Fruit fly (Drosophila melanogaster) whole organism, wandering third instar larva: ENCODE results near the gene CG18404.

Source experiments
- Abd-B ChIP-seq: fragments of >200 bp; optimal IDR thresholded peaks from 2 replicates; lab custom pipeline; 2017; ENCODE audit warnings: missing biosample characterization, missing genetic modification characterization
- CG32264 ChIP-seq: fragments of 200-800 bp; sonication (Bioruptor generic); optimal IDR thresholded peaks from 2 replicates; lab custom pipeline; 2016; ENCODE audit warnings: missing biosample characterization, missing genetic modification characterization
- CG9705 ChIP-seq: fragments of 200-800 bp; sonication (Bioruptor generic); optimal IDR thresholded peaks from 2 replicates; lab custom pipeline; 2018; ENCODE audit warnings: missing biosample characterization, mild to moderate bottlenecking, missing genetic modification characterization
- CrebA ChIP-seq: fragments of 200-800 bp; sonication (Bioruptor generic); optimal IDR thresholded peaks from 2 replicates; lab custom pipeline; 2016; ENCODE audit warnings: missing biosample characterization, mild to moderate bottlenecking, missing genetic modification characterization, borderline replicate concordance
- Dfd ChIP-seq: fragments of >200 bp; optimal IDR thresholded peaks from 2 replicates; lab custom pipeline; 2017; ENCODE audit warnings: missing biosample characterization, missing genetic modification characterization
- GATAd ChIP-seq: sonication (Bioruptor generic); optimal IDR thresholded peaks from 2 replicates; lab custom pipeline; 2016; ENCODE audit warnings: missing biosample characterization, missing genetic modification characterization
- HLH106 ChIP-seq: fragments of 200-800 bp; optimal IDR thresholded peaks from 3 replicates; lab custom pipeline; 2019; ENCODE audit warnings: missing biosample characterization, mild to moderate bottlenecking, missing genetic modification characterization, moderate library complexity
- Hnf4 ChIP-seq: fragments of 200-800 bp; sonication (Bioruptor generic); optimal IDR thresholded peaks from 2 replicates; lab custom pipeline; 2016; ENCODE audit warnings: missing biosample characterization, mild to moderate bottlenecking, missing genetic modification characterization
- Hr78 ChIP-seq: fragments of >200 bp; optimal IDR thresholded peaks from 2 replicates; lab custom pipeline; 2017; ENCODE audit warnings: missing biosample characterization, missing genetic modification characterization
- Hr83 ChIP-seq: fragments of 200-300 bp; sonication (Bioruptor generic); optimal IDR thresholded peaks from 2 replicates; lab custom pipeline; 2016; ENCODE audit warnings: missing biosample characterization, mild to moderate bottlenecking, missing genetic modification characterization, moderate library complexity; ENCODE audit not compliant: poor library complexity, severe bottlenecking
- Jra ChIP-seq: sonication (Bioruptor generic); optimal IDR thresholded peaks from 2 replicates; lab custom pipeline; 2016; ENCODE audit warnings: missing biosample characterization, missing genetic modification characterization
- Mio ChIP-seq: sonication (Bioruptor generic); optimal IDR thresholded peaks from 2 replicates; lab custom pipeline; 2016; ENCODE audit warnings: missing biosample characterization, missing genetic modification characterization
- Myc ChIP-seq: fragments of >200 bp; optimal IDR thresholded peaks from 2 replicates; lab custom pipeline; 2017
- N ChIP-seq: fragments of >200 bp; optimal IDR thresholded peaks from 2 replicates; lab custom pipeline; 2018; ENCODE audit warnings: missing biosample characterization, missing external identifiers, missing genetic modification characterization
- OdsH ChIP-seq: fragments of 200-800 bp; sonication (Bioruptor generic); optimal IDR thresholded peaks from 2 replicates; lab custom pipeline; 2016; ENCODE audit warnings: missing biosample characterization, mild to moderate bottlenecking, missing genetic modification characterization
- Rel ChIP-seq, 2 experiments: fragments of 200-800 bp; sonication (Bioruptor generic) in 1 of 2; optimal IDR thresholded peaks; 2 replicates in 1 of 2; 3 replicates in 1 of 2; lab custom pipeline; 2016 to 2019; ENCODE audit warnings: mild to moderate bottlenecking in 2 of 2, missing biosample characterization in 2 of 2, missing genetic modification characterization in 2 of 2, moderate library complexity in 1 of 2
- Sp1 ChIP-seq: fragments of 200-800 bp; sonication (Bioruptor generic); optimal IDR thresholded peaks from 3 replicates; lab custom pipeline; 2019; ENCODE audit warnings: missing biosample characterization, mild to moderate bottlenecking, missing genetic modification characterization, moderate library complexity
- Vsx2 ChIP-seq: fragments of 200-300, 225-300 bp; sonication (Bioruptor generic); optimal IDR thresholded peaks from 2 replicates; lab custom pipeline; 2018; ENCODE audit warnings: missing biosample characterization, missing genetic modification characterization; ENCODE audit not compliant: partially characterized antibody
- br ChIP-seq: fragments of 200-800 bp; sonication (Bioruptor generic); optimal IDR thresholded peaks from 2 replicates; lab custom pipeline; 2016; ENCODE audit warnings: missing biosample characterization, missing genetic modification characterization
- brk ChIP-seq: fragments of 200-800 bp; sonication (Bioruptor generic); optimal IDR thresholded peaks from 2 replicates; lab custom pipeline; 2016; ENCODE audit warnings: missing biosample characterization, mild to moderate bottlenecking, missing genetic modification characterization
- dl ChIP-seq, 2 experiments: fragments of 175-275, 200-275 bp in 1 of 2; fragments of 200-275 bp in 1 of 2; sonication (Bioruptor generic); optimal IDR thresholded peaks; lab custom pipeline; 2018; ENCODE audit warnings: mild to moderate bottlenecking in 2 of 2, missing biosample characterization in 2 of 2, missing genetic modification characterization in 2 of 2, moderate library complexity in 2 of 2; ENCODE audit not compliant: partially characterized antibody in 2 of 2, insufficient read depth in 1 of 2
- dmrt93B ChIP-seq: fragments of 200-800 bp; sonication (Bioruptor generic); optimal IDR thresholded peaks from 2 replicates; lab custom pipeline; 2018; ENCODE audit warnings: missing biosample characterization, mild to moderate bottlenecking, missing genetic modification characterization
- dsf ChIP-seq: sonication (Bioruptor generic); optimal IDR thresholded peaks from 2 replicates; lab custom pipeline; 2016; ENCODE audit warnings: missing biosample characterization, missing genetic modification characterization, borderline replicate concordance
- ey ChIP-seq: fragments of 200-800 bp; sonication (Bioruptor generic); optimal IDR thresholded peaks from 2 replicates; lab custom pipeline; 2016; ENCODE audit warnings: missing biosample characterization, missing genetic modification characterization
- foxo ChIP-seq, 2 experiments: fragments of 200-800 bp; sonication (Bioruptor generic); optimal IDR thresholded peaks; 2 replicates in 1 of 2; 3 replicates in 1 of 2; lab custom pipeline; 2016 to 2017; ENCODE audit warnings: missing biosample characterization in 2 of 2, missing genetic modification characterization in 2 of 2
- fru ChIP-seq: fragments of 200-800 bp; sonication (Bioruptor generic); optimal IDR thresholded peaks from 3 replicates; lab custom pipeline; 2016; ENCODE audit warnings: missing biosample characterization, mild to moderate bottlenecking, missing genetic modification characterization
- h ChIP-seq: fragments of 200-800 bp; sonication (Bioruptor generic); optimal IDR thresholded peaks from 3 replicates; lab custom pipeline; 2016; ENCODE audit warnings: missing biosample characterization, mild to moderate bottlenecking, missing genetic modification characterization
- jim ChIP-seq: fragments of 175-275, 200-325 bp; sonication (Bioruptor generic); optimal IDR thresholded peaks from 2 replicates; lab custom pipeline; 2016; ENCODE audit warnings: missing biosample characterization, mild to moderate bottlenecking, missing genetic modification characterization
- lola ChIP-seq: fragments of >200 bp; optimal IDR thresholded peaks from 2 replicates; lab custom pipeline; 2017; ENCODE audit warnings: missing biosample characterization, missing genetic modification characterization
- pan ChIP-seq: fragments of >200 bp; optimal IDR thresholded peaks from 2 replicates; lab custom pipeline; 2017
- psq ChIP-seq: fragments of 200-800 bp; sonication (Bioruptor generic); optimal IDR thresholded peaks from 3 replicates; lab custom pipeline; 2017; ENCODE audit warnings: missing biosample characterization, mild to moderate bottlenecking, missing genetic modification characterization, moderate library complexity
- sage ChIP-seq: fragments of 200-800 bp; sonication (Bioruptor generic); optimal IDR thresholded peaks from 2 replicates; lab custom pipeline; 2016; ENCODE audit warnings: missing biosample characterization, mild to moderate bottlenecking, missing genetic modification characterization
- sv ChIP-seq: fragments of 200-800 bp; sonication (Bioruptor generic); optimal IDR thresholded peaks from 3 replicates; lab custom pipeline; 2016; ENCODE audit warnings: missing biosample characterization, missing genetic modification characterization
- tai ChIP-seq: sonication (Bioruptor generic); optimal IDR thresholded peaks from 2 replicates; lab custom pipeline; 2016; ENCODE audit warnings: missing biosample characterization, missing genetic modification characterization
- usp ChIP-seq: fragments of >200 bp; optimal IDR thresholded peaks from 2 replicates; lab custom pipeline; 2017; ENCODE audit warnings: missing biosample characterization, missing genetic modification characterization
- woc ChIP-seq: sonication (Bioruptor generic); optimal IDR thresholded peaks from 2 replicates; lab custom pipeline; 2016; ENCODE audit warnings: missing biosample characterization, mild to moderate bottlenecking, missing genetic modification characterization

Gene CG18404

DNA sequence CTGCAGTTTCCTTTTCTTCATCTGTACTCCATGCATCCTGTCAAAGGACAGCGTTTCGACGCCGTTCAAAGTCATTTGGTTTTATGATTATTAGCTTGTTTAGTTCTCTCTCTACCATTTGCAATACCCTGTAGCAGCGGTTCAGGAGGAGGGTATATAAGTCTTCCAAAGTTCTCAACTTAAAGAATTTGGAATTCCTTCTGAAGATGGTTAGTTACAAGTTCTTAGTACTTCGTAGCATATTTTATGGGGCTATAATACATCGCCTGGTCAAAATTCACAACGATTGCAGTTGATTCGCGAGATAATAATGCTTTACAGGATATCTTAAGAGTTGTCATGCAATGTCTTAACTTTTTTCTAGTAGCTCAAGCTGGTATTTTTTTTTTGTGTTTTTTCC is 33.4 kb downstream of the CG18404 start:
- TF ChIP-seq woc (GFP tag; lab: Kevin White, UChicago), result peak; percentile 15
- TF ChIP-seq ey (GFP tag; lab: Kevin White, UChicago), result peak; percentile 2
- TF ChIP-seq sv (GFP tag; lab: Kevin White, UChicago), result no peak
- TF ChIP-seq Myc (lab: Kevin White, UChicago), result no peak

dm6 chr3R:30287389-30287788 is 34.4 kb downstream of the CG18404 start:
- TF ChIP-seq psq (peak; percentile 66), Hr83 (no peak), jim (GFP tag; lab: Kevin White, UChicago) (no peak), br (GFP tag; lab: Kevin White, UChicago) (no peak)

DNA sequence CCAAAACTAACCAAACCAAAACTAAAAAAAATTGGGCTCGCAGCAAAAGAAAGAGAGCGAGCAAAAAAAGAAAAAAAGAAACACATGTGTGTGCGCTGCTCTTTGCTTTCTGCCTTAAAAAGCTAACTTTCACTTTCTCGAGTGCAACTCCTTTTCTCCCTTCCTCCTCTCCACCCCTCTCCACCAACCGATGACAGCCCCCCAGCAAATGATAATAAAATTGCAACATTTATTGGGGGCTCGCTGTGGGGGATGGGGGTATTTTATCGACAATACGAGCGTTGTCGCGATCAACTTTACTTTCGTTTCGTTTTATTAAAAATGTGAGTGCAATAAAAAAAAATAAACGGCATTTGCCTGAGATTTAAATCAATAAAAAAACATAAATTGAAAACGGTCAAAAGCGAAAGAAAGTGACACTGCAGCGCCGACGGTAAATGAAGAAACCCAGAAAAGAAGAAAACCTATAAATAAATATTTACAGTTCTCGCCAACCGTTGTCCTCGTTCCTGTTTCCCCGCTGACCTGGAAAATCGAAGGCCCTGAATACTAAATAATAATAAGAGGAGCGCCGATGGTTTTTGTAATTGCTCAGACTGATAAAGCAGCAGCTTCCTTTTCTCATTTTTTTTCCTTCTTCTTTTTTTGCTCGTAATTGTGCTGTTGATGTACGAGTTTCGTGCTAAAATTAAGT is 35.5 kb downstream of the CG18404 start:
- no peak for TF ChIP-seq Hr78 (GFP tag; lab: Kevin White, UChicago)
- TF ChIP-seq foxo (GFP tag; optimal IDR thresholded peaks at IDR 0.05; lab: Kevin White, UChicago), result no peak
- no peak for TF ChIP-seq Myc (lab: Kevin White, UChicago)
- TF ChIP-seq br (GFP tag; lab: Kevin White, UChicago), result no peak
- no peak for TF ChIP-seq Rel (GFP tag; optimal IDR thresholded peaks at IDR 0.05; lab: Kevin White, UChicago)
- TF ChIP-seq Rel (tag; optimal IDR thresholded peaks at IDR 0.05; lab: Kevin White, UChicago), result no peak
- TF ChIP-seq dmrt93B (GFP tag; lab: Kevin White, UChicago), result no peak
- TF ChIP-seq HLH106 (tag; lab: Kevin White, UChicago), result no peak
- TF ChIP-seq usp, result no peak
- TF ChIP-seq Mio (GFP tag; lab: Kevin White, UChicago), result no peak
- no peak for TF ChIP-seq pan
- TF ChIP-seq Jra (GFP tag; lab: Kevin White, UChicago), result no peak
- no peak for TF ChIP-seq sv (GFP tag; lab: Kevin White, UChicago)
- no peak for TF ChIP-seq sage (GFP tag; lab: Kevin White, UChicago)
- TF ChIP-seq tai (GFP tag; lab: Kevin White, UChicago), result no peak
- no peak for TF ChIP-seq Vsx2 (GFP tag; lab: Kevin White, UChicago)

- TF ChIP-seq h (GFP tag; lab: Kevin White, UChicago), result peak; percentile 17
- no peak for TF ChIP-seq OdsH (GFP tag; lab: Kevin White, UChicago)
- TF ChIP-seq psq, result peak; percentile 26
Measured at dm6 chr3R:30289056-30289734, 36.2 kb downstream of the CG18404 start.

DNA sequence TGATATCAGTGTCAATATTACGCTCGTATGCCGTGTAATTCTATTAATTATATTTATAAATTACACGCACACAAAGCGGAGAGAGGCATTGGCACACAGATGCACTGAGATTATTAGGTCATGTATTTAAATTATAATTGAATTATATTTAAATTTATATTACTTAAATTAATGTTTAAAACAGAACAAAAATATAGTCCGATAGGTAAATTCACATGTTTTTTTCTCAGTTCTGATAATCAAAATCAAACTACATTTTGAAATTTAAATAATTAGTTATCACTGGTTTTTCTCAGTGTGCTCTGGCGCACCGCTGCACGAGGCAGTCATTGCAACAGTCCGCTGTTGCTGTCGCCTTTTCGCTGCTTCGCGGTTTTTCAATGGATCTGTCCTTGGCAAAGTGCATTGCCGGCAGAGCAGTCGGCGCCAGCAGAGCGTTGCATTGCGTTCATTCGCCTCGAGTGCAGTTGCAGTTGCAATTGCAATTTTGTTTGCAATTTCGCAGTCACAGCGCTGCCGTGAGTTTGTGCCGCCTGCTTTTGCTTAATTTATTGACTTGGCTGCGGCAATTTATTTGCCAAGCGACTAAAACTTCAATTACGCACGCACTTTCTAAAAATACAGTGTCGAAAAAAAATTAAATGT is 40.6 kb downstream of the CG18404 start:
- peak in 1 of 2 experiments; percentile 43 for TF ChIP-seq foxo (GFP tag; optimal IDR thresholded peaks at IDR 0.05; lab: Kevin White, UChicago)
- peak; percentile 56 for TF ChIP-seq fru (GFP tag; lab: Kevin White, UChicago)
- TF ChIP-seq GATAd (GFP tag; lab: Kevin White, UChicago), result no peak
- no peak for TF ChIP-seq N
- no peak for TF ChIP-seq woc (GFP tag; lab: Kevin White, UChicago)
- TF ChIP-seq Hnf4 (GFP tag; lab: Kevin White, UChicago), result no peak
- no peak for TF ChIP-seq ey (GFP tag; lab: Kevin White, UChicago)
- TF ChIP-seq dl (GFP tag; optimal IDR thresholded peaks at IDR 0.05; lab: Kevin White, UChicago; ENCODE audit: insufficient read depth in 1 of 2, partially characterized antibody in 2 of 2), result no peak
- TF ChIP-seq dmrt93B (GFP tag; lab: Kevin White, UChicago), result peak; percentile 30
- no peak for TF ChIP-seq CrebA (GFP tag; lab: Kevin White, UChicago)
- TF ChIP-seq psq, result peak; percentile 38
- peak; percentile 19 for TF ChIP-seq OdsH (GFP tag; lab: Kevin White, UChicago)
- TF ChIP-seq jim (GFP tag; lab: Kevin White, UChicago), result no peak
- TF ChIP-seq h (GFP tag; lab: Kevin White, UChicago), result peak; percentile 16
- TF ChIP-seq sage (GFP tag; lab: Kevin White, UChicago), result no peak
- TF ChIP-seq CG32264 (GFP tag; lab: Kevin White, UChicago), result no peak
- no peak for TF ChIP-seq Abd-B
- TF ChIP-seq Mio (GFP tag; lab: Kevin White, UChicago), result no peak
- peak; percentile 24 for TF ChIP-seq Sp1 (GFP tag; lab: Kevin White, UChicago)
- TF ChIP-seq tai (GFP tag; lab: Kevin White, UChicago), result no peak
- no peak for TF ChIP-seq Rel (GFP tag; optimal IDR thresholded peaks at IDR 0.05; lab: Kevin White, UChicago)
- TF ChIP-seq Rel (tag; optimal IDR thresholded peaks at IDR 0.05; lab: Kevin White, UChicago), result no peak
- peak; percentile 0 for TF ChIP-seq HLH106 (tag; lab: Kevin White, UChicago)
- TF ChIP-seq Myc (lab: Kevin White, UChicago), result no peak
- TF ChIP-seq br (GFP tag; lab: Kevin White, UChicago), result no peak
- TF ChIP-seq dsf, result no peak
- TF ChIP-seq CG9705, result no peak
- TF ChIP-seq Vsx2 (GFP tag; lab: Kevin White, UChicago), result no peak
- TF ChIP-seq brk, result peak; percentile 14
- TF ChIP-seq lola (GFP tag; lab: Kevin White, UChicago), result no peak
- TF ChIP-seq Hr78 (GFP tag; lab: Kevin White, UChicago), result no peak
- TF ChIP-seq sv (GFP tag; lab: Kevin White, UChicago), result no peak
- TF ChIP-seq Dfd (GFP tag; lab: Kevin White, UChicago), result peak; percentile 15
